Fruit fly (Drosophila melanogaster) whole organism, embryonic: ENCODE data around the gene Dpp10.

Experiments
- Adf1 ChIP-seq: fragments of 200-800 bp; sonication (Bioruptor generic); IDR thresholded peaks from 2 replicates; pipeline ENCODE4 v1.3.6; 2022; ENCODE audit warnings: missing biosample characterization, missing genetic modification characterization
- CG10267 ChIP-seq: fragments of 200-800 bp; sonication (Bioruptor generic); optimal IDR thresholded peaks from 2 replicates; lab custom pipeline; 2018; ENCODE audit warnings: missing biosample characterization, mild to moderate bottlenecking, missing genetic modification characterization, moderate library complexity
- CG10462 ChIP-seq: fragments of 200-800 bp; sonication (Bioruptor generic); optimal IDR thresholded peaks from 2 replicates; lab custom pipeline; 2016; ENCODE audit warnings: missing biosample characterization, missing genetic modification characterization
- CG10959 ChIP-seq: fragments of 200-800 bp; sonication (Bioruptor generic); IDR thresholded peaks from 2 replicates; pipeline ENCODE4 v1.3.6; 2022; ENCODE audit warnings: missing biosample characterization, missing genetic modification characterization
- CG10979 ChIP-seq: fragments of 200-800 bp; sonication (Bioruptor generic); optimal IDR thresholded peaks from 2 replicates; lab custom pipeline; 2018; ENCODE audit warnings: missing biosample characterization, mild to moderate bottlenecking, missing genetic modification characterization, moderate library complexity
- CG11560 ChIP-seq: fragments of 200-800 bp; sonication (Bioruptor generic); IDR thresholded peaks from 3 replicates; pipeline ENCODE4 v1.3.6; 2022; ENCODE audit warnings: missing biosample characterization, missing genetic modification characterization
- CG11696 ChIP-seq: fragments of 200-800 bp; sonication (Bioruptor generic); IDR thresholded peaks from 2 replicates; pipeline ENCODE4 v1.3.6; 2022; ENCODE audit warnings: missing biosample characterization, missing genetic modification characterization
- CG17385 ChIP-seq: fragments of 200-800 bp; sonication (Bioruptor generic); optimal IDR thresholded peaks from 3 replicates; lab custom pipeline; 2018; ENCODE audit warnings: missing biosample characterization, mild to moderate bottlenecking, missing genetic modification characterization
- CG17568 ChIP-seq: fragments of 200-800 bp; sonication (Bioruptor generic); optimal IDR thresholded peaks from 2 replicates; lab custom pipeline; 2018; ENCODE audit warnings: missing biosample characterization, mild to moderate bottlenecking, missing genetic modification characterization, moderate library complexity
- CG2116 ChIP-seq: fragments of 200-800 bp; sonication (Bioruptor generic); optimal IDR thresholded peaks from 3 replicates; lab custom pipeline; 2018; ENCODE audit warnings: missing biosample characterization, mild to moderate bottlenecking, missing genetic modification characterization
- CG31224 ChIP-seq: fragments of 200-800 bp; sonication (Bioruptor generic); IDR thresholded peaks from 2 replicates; pipeline ENCODE4 v1.3.6; 2022; ENCODE audit warnings: missing biosample characterization, missing genetic modification characterization
- CG3163 ChIP-seq: fragments of 200-800 bp; sonication (Bioruptor generic); optimal IDR thresholded peaks from 3 replicates; lab custom pipeline; 2016; ENCODE audit warnings: missing biosample characterization, missing genetic modification characterization
- CG3407 ChIP-seq: fragments of 200-800 bp; sonication (Bioruptor generic); optimal IDR thresholded peaks from 2 replicates; lab custom pipeline; 2018; ENCODE audit warnings: missing biosample characterization, mild to moderate bottlenecking, missing genetic modification characterization
- CG34224 ChIP-seq: fragments of 200-800 bp; sonication (Bioruptor generic); IDR thresholded peaks from 3 replicates; pipeline ENCODE4 v1.3.6; 2022; ENCODE audit warnings: missing biosample characterization, missing genetic modification characterization; ENCODE audit not compliant: partially characterized antibody
- CG4730 ChIP-seq: fragments of 200-800 bp; sonication (Bioruptor generic); IDR thresholded peaks from 2 replicates; pipeline ENCODE4 v1.3.6; 2022; ENCODE audit warnings: missing biosample characterization, missing genetic modification characterization
- CG6813 ChIP-seq: fragments of 200-800 bp; sonication (Bioruptor generic); optimal IDR thresholded peaks from 2 replicates; lab custom pipeline; 2017; ENCODE audit warnings: missing biosample characterization, missing genetic modification characterization, mild to moderate bottlenecking, moderate library complexity, missing genetic modification reagents
- CG7556 ChIP-seq: fragments of 200-800 bp; sonication (Bioruptor generic); optimal IDR thresholded peaks from 2 replicates; lab custom pipeline; 2017; ENCODE audit warnings: missing biosample characterization, mild to moderate bottlenecking, missing genetic modification characterization
- D ChIP-seq, 2 experiments: fragments of 200-800 bp in 1 of 2; fragments of >200 bp in 1 of 2; sonication (Bioruptor generic) in 1 of 2; optimal IDR thresholded peaks; 2 replicates in 1 of 2; 3 replicates in 1 of 2; lab custom pipeline; 2017; ENCODE audit warnings: mild to moderate bottlenecking in 1 of 2, missing biosample characterization in 1 of 2, missing genetic modification characterization in 1 of 2, missing genetic modification reagents in 1 of 2
- ERR ChIP-seq: fragments of 200-800 bp; sonication (Bioruptor generic); optimal IDR thresholded peaks from 2 replicates; lab custom pipeline; 2016; ENCODE audit warnings: missing biosample characterization, missing genetic modification characterization
- Gsc ChIP-seq: fragments of 200-800 bp; sonication (Bioruptor generic); IDR thresholded peaks from 2 replicates; pipeline ENCODE4 v1.3.6; 2022; ENCODE audit warnings: missing biosample characterization, missing genetic modification characterization
- HLH3B ChIP-seq: fragments of 200-800 bp; sonication (Bioruptor generic); IDR thresholded peaks from 2 replicates; pipeline ENCODE4 v1.3.6; 2022; ENCODE audit warnings: missing biosample characterization, missing genetic modification characterization
- Hr39 ChIP-seq: fragments of >200 bp; optimal IDR thresholded peaks from 2 replicates; lab custom pipeline; 2017
- Kr ChIP-seq: fragments of 200-800 bp; sonication (Bioruptor generic); optimal IDR thresholded peaks from 2 replicates; lab custom pipeline; 2017; ENCODE audit warnings: missing biosample characterization, mild to moderate bottlenecking, missing genetic modification characterization
- Max ChIP-seq: fragments of 200-800 bp; sonication (Bioruptor generic); optimal IDR thresholded peaks from 2 replicates; lab custom pipeline; 2016; ENCODE audit warnings: missing biosample characterization, mild to moderate bottlenecking, missing genetic modification characterization
- NC2α ChIP-seq: fragments of 200-800 bp; sonication (Bioruptor generic); optimal IDR thresholded peaks from 2 replicates; lab custom pipeline; 2016; ENCODE audit warnings: missing biosample characterization, missing genetic modification characterization
- Neu2 ChIP-seq: fragments of 200-800 bp; sonication (Bioruptor generic); optimal IDR thresholded peaks from 3 replicates; lab custom pipeline; 2016; ENCODE audit warnings: missing biosample characterization, missing genetic modification characterization, borderline replicate concordance
- Nf-YC ChIP-seq: fragments of 200-800 bp; optimal IDR thresholded peaks from 3 replicates; lab custom pipeline; 2019; ENCODE audit warnings: missing biosample characterization, mild to moderate bottlenecking, missing genetic modification characterization, moderate library complexity
- Oli ChIP-seq: fragments of 200-800 bp; sonication (Bioruptor generic); optimal IDR thresholded peaks from 2 replicates; lab custom pipeline; 2018; ENCODE audit warnings: missing biosample characterization, mild to moderate bottlenecking, missing genetic modification characterization, moderate library complexity
- Poxn ChIP-seq: fragments of 200-800 bp; sonication (Bioruptor generic); IDR thresholded peaks from 2 replicates; pipeline ENCODE4 v1.3.6; 2022; ENCODE audit warnings: missing biosample characterization, missing genetic modification characterization
- Ptx1 ChIP-seq: fragments of 200-800 bp; sonication (Bioruptor generic); IDR thresholded peaks from 2 replicates; pipeline ENCODE4 v1.3.6; 2022; ENCODE audit warnings: missing biosample characterization, missing genetic modification characterization
- Rx ChIP-seq: fragments of 200-800 bp; sonication (Bioruptor generic); IDR thresholded peaks from 2 replicates; pipeline ENCODE4 v1.3.6; 2022; ENCODE audit warnings: missing biosample characterization, missing genetic modification characterization
- Xrp1 ChIP-seq: fragments of 200-800 bp; sonication (Bioruptor generic); IDR thresholded peaks from 2 replicates; pipeline ENCODE4 v1.3.6; 2022; ENCODE audit warnings: missing biosample characterization, missing genetic modification characterization
- amos ChIP-seq: fragments of 200-800 bp; sonication (Bioruptor generic); IDR thresholded peaks from 2 replicates; pipeline ENCODE4 v1.3.6; 2022; ENCODE audit warnings: missing biosample characterization, missing genetic modification characterization; ENCODE audit not compliant: partially characterized antibody
- cato ChIP-seq: fragments of 200-800 bp; sonication (Bioruptor generic); optimal IDR thresholded peaks from 2 replicates; lab custom pipeline; 2016; ENCODE audit warnings: missing biosample characterization, missing genetic modification characterization, borderline replicate concordance
- chinmo ChIP-seq: fragments of 200-800 bp; sonication (Bioruptor generic); IDR thresholded peaks from 4 replicates; pipeline ENCODE4 v1.3.6; 2022; ENCODE audit warnings: missing biosample characterization, missing genetic modification characterization; ENCODE audit not compliant: partially characterized antibody
- dimm ChIP-seq: fragments of 200-800 bp; sonication (Bioruptor generic); IDR thresholded peaks from 2 replicates; pipeline ENCODE4 v1.3.6; 2022; ENCODE audit warnings: missing biosample characterization, missing genetic modification characterization
- emc ChIP-seq: fragments of 200-800 bp; sonication (Bioruptor generic); optimal IDR thresholded peaks from 2 replicates; lab custom pipeline; 2016; ENCODE audit warnings: missing biosample characterization, missing genetic modification characterization
- fd64A ChIP-seq: fragments of 200-800 bp; sonication (Bioruptor generic); optimal IDR thresholded peaks from 3 replicates; lab custom pipeline; 2018; ENCODE audit warnings: missing biosample characterization, mild to moderate bottlenecking, missing genetic modification characterization
- ftz-f1 ChIP-seq: fragments of 200-800 bp; sonication (Bioruptor generic); optimal IDR thresholded peaks from 2 replicates; lab custom pipeline; 2016; ENCODE audit warnings: missing biosample characterization, missing genetic modification characterization
- gcm ChIP-seq: fragments of 200-800 bp; sonication (Bioruptor generic); optimal IDR thresholded peaks from 2 replicates; lab custom pipeline; 2019; ENCODE audit warnings: missing biosample characterization, mild to moderate bottlenecking, missing genetic modification characterization, moderate library complexity
- h ChIP-seq: fragments of >200 bp; optimal IDR thresholded peaks from 2 replicates; lab custom pipeline; 2017
- hth ChIP-seq: fragments of >200 bp; optimal IDR thresholded peaks from 2 replicates; lab custom pipeline; 2017; ENCODE audit warnings: inconsistent platforms
- jumu ChIP-seq: fragments of 200-800 bp; sonication (Bioruptor generic); optimal IDR thresholded peaks from 3 replicates; lab custom pipeline; 2016; ENCODE audit warnings: missing biosample characterization, missing genetic modification characterization
- kay ChIP-seq: fragments of 200-800 bp; sonication (Bioruptor generic); optimal IDR thresholded peaks from 2 replicates; lab custom pipeline; 2016; ENCODE audit warnings: missing biosample characterization, missing genetic modification characterization
- lmd ChIP-seq: fragments of 200-800 bp; sonication (Bioruptor generic); IDR thresholded peaks from 2 replicates; pipeline ENCODE4 v1.3.6; 2022; ENCODE audit warnings: missing biosample characterization, missing genetic modification characterization
- mam ChIP-seq: fragments of 200-800 bp; sonication (Bioruptor generic); optimal IDR thresholded peaks from 3 replicates; lab custom pipeline; 2016; ENCODE audit warnings: missing biosample characterization, missing genetic modification characterization
- mirr ChIP-seq: fragments of 200-800 bp; sonication (Bioruptor generic); optimal IDR thresholded peaks from 3 replicates; lab custom pipeline; 2018; ENCODE audit warnings: missing biosample characterization, mild to moderate bottlenecking, missing genetic modification characterization
- nerfin-2 ChIP-seq: fragments of 200-800 bp; sonication (Bioruptor generic); IDR thresholded peaks from 2 replicates; pipeline ENCODE4 v1.3.6; 2022; ENCODE audit warnings: missing biosample characterization, missing genetic modification characterization; ENCODE audit not compliant: partially characterized antibody
- pfk ChIP-seq: fragments of 200-800 bp; sonication (Bioruptor generic); optimal IDR thresholded peaks from 2 replicates; lab custom pipeline; 2018; ENCODE audit warnings: missing biosample characterization, mild to moderate bottlenecking, missing genetic modification characterization, moderate library complexity
- seq ChIP-seq: fragments of 200-800 bp; sonication (Bioruptor generic); IDR thresholded peaks from 2 replicates; pipeline ENCODE4 v1.3.6; 2022; ENCODE audit warnings: missing biosample characterization, missing genetic modification characterization
- zfh2 ChIP-seq: fragments of 200-800 bp; sonication (Bioruptor generic); optimal IDR thresholded peaks from 2 replicates; lab custom pipeline; 2016; ENCODE audit warnings: missing biosample characterization, missing genetic modification characterization

Dpp10 gene

DNA sequence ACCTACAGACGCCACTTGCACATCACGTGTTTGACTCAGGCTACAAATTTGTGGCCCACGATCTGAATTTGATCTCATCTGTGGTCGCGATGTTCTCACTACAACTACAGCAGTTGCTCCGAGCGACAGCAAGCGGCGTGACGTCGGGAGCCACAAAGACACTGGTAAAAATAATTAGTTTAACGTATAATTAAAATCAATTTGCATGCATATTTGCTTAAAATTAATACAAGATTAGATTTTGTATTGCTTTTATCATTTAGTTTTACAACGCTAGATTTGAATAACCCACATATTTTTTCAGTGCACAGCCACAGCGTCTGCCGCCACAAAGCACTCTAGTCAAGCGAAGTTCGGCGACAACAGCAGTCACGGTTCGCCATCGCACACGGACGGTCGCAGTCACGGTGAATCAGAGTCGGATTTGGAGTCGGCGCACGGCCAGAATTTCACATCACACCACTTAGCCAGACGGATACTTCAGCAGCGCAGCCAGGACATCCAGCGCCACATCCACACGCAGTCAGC is 11.7 kb upstream of the Dpp10 start (continued):
- TF ChIP-seq Max (GFP tag; lab: Kevin White, UChicago) = peak; percentile 100
- peak; percentile 100 for TF ChIP-seq fd64A (GFP tag; lab: Kevin White, UChicago)
- TF ChIP-seq Gsc (GFP tag; lab: Robert Waterston, UW) = peak; percentile 99
- peak; percentile 100 for TF ChIP-seq ERR (GFP tag; lab: Kevin White, UChicago)
- TF ChIP-seq nerfin-2 (GFP tag; lab: Robert Waterston, UW) = no peak
- peak; percentile 100 for TF ChIP-seq CG4730 (GFP tag; lab: Robert Waterston, UW)
- peak; percentile 100 for TF ChIP-seq Xrp1
- peak; percentile 100 for TF ChIP-seq CG10462 (GFP tag; lab: Kevin White, UChicago)
- peak; percentile 100 for TF ChIP-seq emc
- TF ChIP-seq HLH3B (GFP tag; lab: Robert Waterston, UW) = peak; percentile 100
- TF ChIP-seq CG17385 (GFP tag; lab: Kevin White, UChicago) = peak; percentile 100
- TF ChIP-seq Poxn (GFP tag; lab: Robert Waterston, UW) = peak; percentile 100
- TF ChIP-seq CG11696 = peak; percentile 99
- peak; percentile 98 for TF ChIP-seq CG3163 (GFP tag; lab: Kevin White, UChicago)
- peak; percentile 100 for TF ChIP-seq cato (GFP tag; lab: Kevin White, UChicago)
- TF ChIP-seq CG3407 (GFP tag; lab: Kevin White, UChicago) = peak; percentile 99
- peak; percentile 100 for TF ChIP-seq CG7556 (GFP tag; lab: Kevin White, UChicago)
- TF ChIP-seq Hr39 (lab: Kevin White, UChicago) = no peak
- peak; percentile 100 for TF ChIP-seq jumu (GFP tag; lab: Kevin White, UChicago)
- peak; percentile 100 for TF ChIP-seq Ptx1 (GFP tag; lab: Robert Waterston, UW)
- peak; percentile 96 for TF ChIP-seq Kr (GFP tag; lab: Kevin White, UChicago)
- TF ChIP-seq kay (GFP tag; lab: Kevin White, UChicago) = peak; percentile 100
- peak; percentile 45; the same call in 1 of the 2 replicates for TF ChIP-seq amos
- peak; percentile 100 for TF ChIP-seq mam
- peak; percentile 100 for TF ChIP-seq gcm (GFP tag; lab: Kevin White, UChicago)
- peak; percentile 33; the same call in 2 of the 3 replicates for TF ChIP-seq CG34224 (GFP tag; lab: Robert Waterston, UW)
- TF ChIP-seq CG11560 (tag; lab: Robert Waterston, UW) = peak; percentile 97
- TF ChIP-seq dimm (GFP tag; lab: Robert Waterston, UW) = peak; percentile 100
- peak; percentile 100 for TF ChIP-seq zfh2 (GFP tag; lab: Kevin White, UChicago)
- TF ChIP-seq mirr (GFP tag; lab: Kevin White, UChicago) = peak; percentile 100
- TF ChIP-seq Neu2 (GFP tag; lab: Kevin White, UChicago) = peak; percentile 99
- TF ChIP-seq Rx = peak; percentile 100
- TF ChIP-seq ftz-f1 (GFP tag; lab: Kevin White, UChicago) = peak; percentile 99
- TF ChIP-seq lmd (GFP tag; lab: Robert Waterston, UW) = peak; percentile 100
- peak; percentile 97 for TF ChIP-seq Nf-YC (tag; lab: Kevin White, UChicago)
- peak; percentile 99 for TF ChIP-seq Adf1 (GFP tag; lab: Robert Waterston, UW)
- TF ChIP-seq NC2α (GFP tag; lab: Kevin White, UChicago) = peak; percentile 100
- peak; percentile 100 for TF ChIP-seq CG10979 (tag; lab: Kevin White, UChicago)
- TF ChIP-seq seq (GFP tag; lab: Robert Waterston, UW) = peak; percentile 100
- TF ChIP-seq CG2116 (GFP tag; lab: Kevin White, UChicago) = peak; percentile 96
- TF ChIP-seq CG17568 (GFP tag; lab: Kevin White, UChicago) = peak; percentile 100
- TF ChIP-seq Oli (tag; lab: Kevin White, UChicago) = peak; percentile 100
- TF ChIP-seq CG31224 (GFP tag; lab: Robert Waterston, UW) = peak; percentile 99
- peak; percentile 100 for TF ChIP-seq CG10267 (tag; lab: Kevin White, UChicago)
- TF ChIP-seq hth (lab: Kevin White, UChicago) = no peak
- TF ChIP-seq h (lab: Kevin White, UChicago) = no peak
- no peak for TF ChIP-seq D (optimal IDR thresholded peaks at IDR 0.05; lab: Kevin White, UChicago)
- TF ChIP-seq D (GFP tag; optimal IDR thresholded peaks at IDR 0.05; lab: Kevin White, UChicago) = peak; percentile 100
- TF ChIP-seq chinmo (GFP tag; lab: Robert Waterston, UW) = 0 out of 4 replicates have a peak, but pooled peaks have one; percentile 46
- peak; percentile 90 for TF ChIP-seq pfk (GFP tag; lab: Kevin White, UChicago)
- peak; percentile 100 for TF ChIP-seq CG6813 (GFP tag; lab: Kevin White, UChicago)
- TF ChIP-seq CG10959 (GFP tag; lab: Robert Waterston, UW) = peak; percentile 100
